Worm (Caenorhabditis elegans): Measurements from ENCODE around the gene Y73B6A.1.

The Y73B6A.1 gene

ce11 chrIV:6631704-6632272 is 36.0 kb downstream of the Y73B6A.1 start, which contains the start of the genes cest-5.1 and C01B10.9 (continued):
- TF ChIP-seq blmp-1 (tag; optimal IDR thresholded peaks at IDR 0.05) = peak; percentile 51

- no peak for TF ChIP-seq efl-1 (optimal IDR thresholded peaks at IDR 0.05)
- TF ChIP-seq efl-1 (GFP tag; optimal IDR thresholded peaks at IDR 0.05 in 1 of 2) = no peak
- TF ChIP-seq nhr-90 (tag; optimal IDR thresholded peaks at IDR 0.05; ENCODE audit: poor library complexity) = peak; percentile 9
- TF ChIP-seq elt-2 (tag; optimal IDR thresholded peaks at IDR 0.05) = peak; percentile 51
Observed at ce11 chrIV:6627798-6628197, 40.0 kb downstream of the Y73B6A.1 start, which contains the start of gene cest-5.2. cest-5.2 (minus strand) TSS chrIV:6627925.

DNA sequence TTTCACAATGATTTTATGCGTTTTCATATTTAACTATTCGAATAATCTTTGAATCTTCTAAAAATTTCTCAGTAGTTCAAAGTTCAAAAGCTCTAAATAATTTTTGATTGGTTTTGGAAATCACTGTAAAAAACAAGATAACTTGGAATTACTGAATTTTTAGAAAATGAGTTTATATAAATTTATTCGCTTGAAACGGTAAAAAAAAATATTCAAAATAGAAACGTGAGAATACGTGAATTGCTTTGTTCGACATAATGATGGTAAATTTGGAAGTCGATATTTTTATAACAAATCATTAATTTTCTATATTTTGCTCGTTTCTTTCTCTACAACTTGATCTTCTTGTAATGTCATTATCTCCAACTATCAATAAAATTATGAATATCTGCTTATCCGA is 44.4 kb downstream of the Y73B6A.1 start, which contains the start of gene C01B10.44:
Gene C01B10.44, plus strand, starts transcription at position 301 of the 400 bp plus-strand sequence.
- no peak for TF ChIP-seq nhr-90 (tag; optimal IDR thresholded peaks at IDR 0.05; ENCODE audit: poor library complexity)
- no peak for TF ChIP-seq zip-4 (GFP tag; optimal IDR thresholded peaks at IDR 0.05)
- TF ChIP-seq nhr-47 (tag; optimal IDR thresholded peaks at IDR 0.05) = no peak
- no peak for TF ChIP-seq sup-37 (GFP tag; optimal IDR thresholded peaks at IDR 0.05)
- TF ChIP-seq aha-1 (tag; optimal IDR thresholded peaks at IDR 0.05) = no peak
- no peak for TF ChIP-seq hlh-4 (tag; optimal IDR thresholded peaks at IDR 0.05)
- TF ChIP-seq pqm-1 (tag; optimal IDR thresholded peaks at IDR 0.05) = no peak
- TF ChIP-seq rnt-1 (tag; optimal IDR thresholded peaks at IDR 0.05) = no peak

ce11 chrIV:6622142-6622541 is 45.7 kb downstream of the Y73B6A.1 start:
- TF ChIP-seq snu-23 (GFP tag; optimal IDR thresholded peaks at IDR 0.05) (peak; percentile 43), egl-13 (tag; optimal IDR thresholded peaks at IDR 0.05) (no peak), nhr-19 (GFP tag; conservative IDR thresholded peaks at IDR 0.05) (no peak), unc-98 (GFP tag; IDR thresholded peaks at IDR 0.05) (no peak), hlh-17 (GFP tag; optimal IDR thresholded peaks at IDR 0.05; ENCODE audit: borderline replicate concordance) (no peak), unc-86 (tag; optimal IDR thresholded peaks at IDR 0.05) (no peak), ces-1 (GFP tag; optimal IDR thresholded peaks at IDR 0.05) (no peak), dpl-1 (GFP tag; optimal IDR thresholded peaks at IDR 0.05) (peak; percentile 15 to 30 (median 23)), lin-15B (tag; optimal IDR thresholded peaks at IDR 0.05) (no peak), elt-3 (tag; optimal IDR thresholded peaks at IDR 0.05) (peak in 2 of 6 experiments; percentile 43 to 68), ceh-90 (tag; optimal IDR thresholded peaks at IDR 0.05) (no peak), nhr-28 (tag; optimal IDR thresholded peaks at IDR 0.05) (no peak), nhr-71 (tag; optimal IDR thresholded peaks at IDR 0.05) (peak; percentile 40), nhr-20 (tag; optimal IDR thresholded peaks at IDR 0.05) (peak; percentile 33), hpl-2 (GFP tag; optimal IDR thresholded peaks at IDR 0.05) (no peak), ceh-88 (GFP tag; IDR thresholded peaks at IDR 0.05) (no peak), elt-2 (tag; optimal IDR thresholded peaks at IDR 0.05) (no peak), unc-62 (GFP tag; optimal IDR thresholded peaks at IDR 0.05) (no peak), blmp-1 (tag; optimal IDR thresholded peaks at IDR 0.05) (peak; percentile 46), nhr-11 (tag; optimal IDR thresholded peaks at IDR 0.05) (no peak), mef-2 (tag; optimal IDR thresholded peaks at IDR 0.05) (no peak), ceh-82 (tag; optimal IDR thresholded peaks at IDR 0.05) (no peak), pax-3 (tag; optimal IDR thresholded peaks at IDR 0.05) (no peak), dsc-1 (tag; optimal IDR thresholded peaks at IDR 0.05) (no peak), unc-30 (tag; optimal IDR thresholded peaks at IDR 0.05) (no peak), lsy-2 (tag; optimal IDR thresholded peaks at IDR 0.05) (peak in 1 of 2 experiments; percentile 43), isw-1 (GFP tag; IDR thresholded peaks at IDR 0.05) (no peak), ets-5 (GFP tag; IDR thresholded peaks at IDR 0.05) (no peak), swsn-7 (tag; optimal IDR thresholded peaks at IDR 0.05) (no peak), ceh-8 (GFP tag; optimal IDR thresholded peaks at IDR 0.05) (no peak), lin-13 (GFP tag; optimal IDR thresholded peaks at IDR 0.05) (no peak), mab-9 (GFP tag; IDR thresholded peaks at IDR 0.05) (no peak), Y116A8C.19 (tag; optimal IDR thresholded peaks at IDR 0.05; ENCODE audit: borderline replicate concordance) (no peak), aha-1 (tag; optimal IDR thresholded peaks at IDR 0.05) (no peak), mdl-1 (tag; optimal IDR thresholded peaks at IDR 0.05) (no peak), fkh-4 (tag; optimal IDR thresholded peaks at IDR 0.05; ENCODE audit: borderline replicate concordance) (no peak), lir-3 (tag; optimal IDR thresholded peaks at IDR 0.05; ENCODE audit: poor library complexity) (no peak)

All from whole organism, L1 larva.